Fruit fly (Drosophila melanogaster) whole organism, prepupa: ENCODE measurements around the gene dind.
A peak's percentile ranks its signal among the peaks of the same experiment; 100 is the strongest.

Source experiments
- Blimp-1 ChIP-seq: fragments of 200-800 bp; sonication (Bioruptor generic); optimal IDR thresholded peaks from 3 replicates; lab custom pipeline; 2017; ENCODE audit warnings: missing biosample characterization, missing genetic modification characterization, mild to moderate bottlenecking, moderate library complexity, missing genetic modification reagents
- CG10669 ChIP-seq: fragments of 200-800 bp; sonication (Bioruptor generic); optimal IDR thresholded peaks from 3 replicates; lab custom pipeline; 2018; ENCODE audit warnings: missing biosample characterization, mild to moderate bottlenecking, missing genetic modification characterization, moderate library complexity
- CG11294 ChIP-seq: fragments of 200-800 bp; sonication (Bioruptor generic); IDR thresholded peaks from 2 replicates; pipeline ENCODE4 v1.3.6; 2022; ENCODE audit warnings: missing biosample characterization, missing genetic modification characterization
- CG11762 ChIP-seq: fragments of 200-800 bp; sonication (Bioruptor generic); optimal IDR thresholded peaks from 3 replicates; lab custom pipeline; 2016; ENCODE audit warnings: missing biosample characterization, missing genetic modification characterization; ENCODE audit not compliant: insufficient read depth
- CG15336 ChIP-seq: fragments of 200-800 bp; sonication (Bioruptor generic); IDR thresholded peaks from 2 replicates; pipeline ENCODE4 v1.3.6; 2022; ENCODE audit warnings: missing biosample characterization, missing genetic modification characterization
- CG1621 ChIP-seq: fragments of 200-800 bp; sonication (Bioruptor generic); optimal IDR thresholded peaks from 3 replicates; lab custom pipeline; 2018; ENCODE audit warnings: missing biosample characterization, mild to moderate bottlenecking, missing genetic modification characterization
- CG3032 ChIP-seq: fragments of 200-800 bp; optimal IDR thresholded peaks from 2 replicates; lab custom pipeline; 2019; ENCODE audit warnings: missing biosample characterization, mild to moderate bottlenecking, missing genetic modification characterization, moderate library complexity
- CG32006 ChIP-seq: fragments of 200-800 bp; sonication (Bioruptor generic); optimal IDR thresholded peaks from 3 replicates; lab custom pipeline; 2017; ENCODE audit warnings: missing biosample characterization, mild to moderate bottlenecking, missing genetic modification characterization
- CG3919 ChIP-seq: fragments of 200-800 bp; sonication (Bioruptor generic); optimal IDR thresholded peaks from 3 replicates; lab custom pipeline; 2016; ENCODE audit warnings: missing biosample characterization, missing genetic modification characterization
- CG4318 ChIP-seq: fragments of 200-800 bp; sonication (Bioruptor generic); optimal IDR thresholded peaks from 3 replicates; lab custom pipeline; 2017; ENCODE audit warnings: missing biosample characterization, mild to moderate bottlenecking, missing genetic modification characterization
- CG6163 ChIP-seq: fragments of 200-800 bp; sonication (Bioruptor generic); IDR thresholded peaks from 3 replicates; pipeline ENCODE4 v1.3.6; 2022; ENCODE audit warnings: missing biosample characterization, missing genetic modification characterization
- CG6792 ChIP-seq: fragments of 200-800 bp; sonication (Bioruptor generic); optimal IDR thresholded peaks from 3 replicates; lab custom pipeline; 2016; ENCODE audit warnings: missing biosample characterization, missing genetic modification characterization
- CG6854 ChIP-seq: fragments of 200-800 bp; sonication (Bioruptor generic); optimal IDR thresholded peaks from 2 replicates; lab custom pipeline; 2017; ENCODE audit warnings: missing biosample characterization, mild to moderate bottlenecking, missing genetic modification characterization
- CG9139 ChIP-seq: fragments of 200-800 bp; sonication (Bioruptor generic); optimal IDR thresholded peaks from 3 replicates; lab custom pipeline; 2017; ENCODE audit warnings: missing biosample characterization, mild to moderate bottlenecking, missing genetic modification characterization
- Eip75B ChIP-seq: fragments of 200-800 bp; sonication (Bioruptor generic); optimal IDR thresholded peaks from 3 replicates; lab custom pipeline; 2016; ENCODE audit warnings: missing biosample characterization, missing genetic modification characterization
- Eip78C ChIP-seq: fragments of 200-800 bp; sonication (Bioruptor generic); peaks from one replicate; lab custom pipeline; 2016; ENCODE audit warnings: missing biosample characterization, missing genetic modification characterization
- Ets96B ChIP-seq: fragments of 200-800 bp; optimal IDR thresholded peaks from 2 replicates; lab custom pipeline; 2019; ENCODE audit warnings: missing biosample characterization, mild to moderate bottlenecking, missing genetic modification characterization, moderate library complexity
- Hr4 ChIP-seq: fragments of 200-800 bp; sonication (Bioruptor generic); optimal IDR thresholded peaks from 3 replicates; lab custom pipeline; 2016; ENCODE audit warnings: missing biosample characterization, missing genetic modification characterization
- Lpt ChIP-seq: fragments of 200-800 bp; sonication (Bioruptor generic); optimal IDR thresholded peaks from 3 replicates; lab custom pipeline; 2016; ENCODE audit warnings: missing biosample characterization, missing genetic modification characterization
- Met ChIP-seq: fragments of 200-800 bp; sonication (Bioruptor generic); optimal IDR thresholded peaks from 3 replicates; lab custom pipeline; 2016; ENCODE audit warnings: missing biosample characterization, missing genetic modification characterization
- Sox15 ChIP-seq: fragments of 200-800 bp; sonication (Bioruptor generic); optimal IDR thresholded peaks from 3 replicates; lab custom pipeline; 2016; ENCODE audit warnings: missing biosample characterization, missing genetic modification characterization
- achi ChIP-seq: fragments of 200-800 bp; sonication (Bioruptor generic); optimal IDR thresholded peaks from 3 replicates; lab custom pipeline; 2016; ENCODE audit warnings: missing biosample characterization, missing genetic modification characterization
- acj6 ChIP-seq: fragments of 200-800 bp; sonication (Bioruptor generic); optimal IDR thresholded peaks from 3 replicates; lab custom pipeline; 2016; ENCODE audit warnings: missing biosample characterization, missing genetic modification characterization
- dsx ChIP-seq: fragments of 200-800 bp; optimal IDR thresholded peaks from 3 replicates; lab custom pipeline; 2019; ENCODE audit warnings: missing biosample characterization, mild to moderate bottlenecking, missing genetic modification characterization, moderate library complexity; ENCODE audit not compliant: poor library complexity, severe bottlenecking
- eg ChIP-seq: fragments of 200-800 bp; sonication (Bioruptor generic); IDR thresholded peaks from 3 replicates; pipeline ENCODE4 v1.3.6; 2022; ENCODE audit warnings: missing biosample characterization, missing genetic modification characterization
- esn ChIP-seq: fragments of 200-800 bp; sonication (Bioruptor generic); optimal IDR thresholded peaks from 2 replicates; lab custom pipeline; 2016; ENCODE audit warnings: missing biosample characterization, mild to moderate bottlenecking, missing genetic modification characterization, moderate library complexity
- fd85E ChIP-seq: fragments of 200-800 bp; sonication (Bioruptor generic); optimal IDR thresholded peaks from 3 replicates; lab custom pipeline; 2016; ENCODE audit warnings: missing biosample characterization, missing genetic modification characterization
- net ChIP-seq: fragments of 200-800 bp; sonication (Bioruptor generic); optimal IDR thresholded peaks from 3 replicates; lab custom pipeline; 2016; ENCODE audit warnings: missing biosample characterization, missing genetic modification characterization
- pdm3 ChIP-seq: fragments of 200-800 bp; sonication (Bioruptor generic); optimal IDR thresholded peaks from 3 replicates; lab custom pipeline; 2016; ENCODE audit warnings: missing biosample characterization, missing genetic modification characterization
- ss ChIP-seq, 2 experiments: fragments of 200-800 bp; sonication (Bioruptor generic); optimal IDR thresholded peaks; 2 replicates in 1 of 2; 3 replicates in 1 of 2; lab custom pipeline; 2017 to 2018; ENCODE audit warnings: mild to moderate bottlenecking in 2 of 2, missing biosample characterization in 2 of 2, missing genetic modification characterization in 2 of 2, moderate library complexity in 1 of 2
- svp ChIP-seq: fragments of 200-800 bp; sonication (Bioruptor generic); peaks from one replicate; lab custom pipeline; 2016; ENCODE audit warnings: missing biosample characterization, missing genetic modification characterization
- topi ChIP-seq: fragments of 200-800 bp; sonication (Bioruptor generic); optimal IDR thresholded peaks from 3 replicates; lab custom pipeline; 2016; ENCODE audit warnings: missing biosample characterization, missing genetic modification characterization

The dind gene

DNA sequence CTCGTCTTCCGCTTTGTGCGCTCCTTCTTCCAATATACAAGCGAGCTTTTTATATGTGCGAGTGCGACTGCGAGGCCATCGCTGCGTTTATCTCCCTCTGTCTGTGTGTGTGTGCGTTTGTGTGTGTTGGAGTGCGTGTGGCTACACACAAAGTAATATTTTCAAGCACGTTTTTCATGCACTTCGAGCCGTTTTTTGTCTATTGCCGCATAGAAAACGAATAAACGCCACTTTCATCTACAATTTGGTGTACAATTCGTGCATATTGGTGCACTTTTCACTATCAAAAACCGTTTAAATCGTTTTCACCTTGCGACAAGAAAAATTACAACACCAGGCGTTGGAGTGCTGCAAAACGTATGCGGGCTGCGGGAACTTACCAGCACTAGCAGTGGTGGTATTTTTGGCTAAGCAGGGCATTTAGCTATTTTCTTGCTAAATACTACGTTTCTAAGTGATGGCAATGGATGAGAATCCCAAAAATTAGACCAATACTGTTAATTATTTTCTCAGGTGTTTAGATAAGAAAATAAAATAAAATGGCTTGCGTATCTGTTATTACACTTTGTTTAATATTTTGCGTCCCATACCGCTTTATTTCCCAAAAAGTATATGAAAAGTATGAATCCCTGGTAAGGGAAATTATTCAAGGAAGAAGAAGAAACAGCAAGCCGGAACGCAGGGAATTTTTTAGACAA, 18.2 kb downstream of the dind start, which contains the start of the genes CG31224 and CstF64 (continued):
- peak; percentile 84 for TF ChIP-seq Hr4
- peak; percentile 75 for TF ChIP-seq net (GFP tag; lab: Kevin White, UChicago)
- peak; percentile 79 for TF ChIP-seq CG3032 (tag; lab: Kevin White, UChicago)
- peak; percentile 80 for TF ChIP-seq acj6 (GFP tag; lab: Kevin White, UChicago)
- peak; percentile 86 for TF ChIP-seq esn (GFP tag; lab: Kevin White, UChicago)
- peak; percentile 76 for TF ChIP-seq eg
- peak; percentile 68; the same call in 1 of the 2 replicates for TF ChIP-seq CG11294 (GFP tag; lab: Robert Waterston, UW)
- TF ChIP-seq CG11762 (GFP tag; lab: Kevin White, UChicago): peak; percentile 37
- peak; percentile 66 for TF ChIP-seq CG1621
- no peak for TF ChIP-seq CG9139
- no peak for TF ChIP-seq CG4318 (GFP tag; lab: Kevin White, UChicago)
- TF ChIP-seq CG6792 (GFP tag; lab: Kevin White, UChicago): peak; percentile 75

- TF ChIP-seq Blimp-1 (GFP tag; lab: Kevin White, UChicago): peak; percentile 66
- TF ChIP-seq acj6 (GFP tag; lab: Kevin White, UChicago): no peak
- TF ChIP-seq svp (GFP tag; lab: Kevin White, UChicago): peak; percentile 79
- TF ChIP-seq pdm3 (GFP tag; lab: Kevin White, UChicago): no peak
- no peak for TF ChIP-seq Ets96B (tag; lab: Kevin White, UChicago)
- no peak for TF ChIP-seq achi (GFP tag; lab: Kevin White, UChicago)
- TF ChIP-seq ss (GFP tag; optimal IDR thresholded peaks at IDR 0.05; lab: Kevin White, UChicago): no peak
- peak; percentile 51 for TF ChIP-seq Eip78C
- TF ChIP-seq CG6163 (GFP tag; lab: Robert Waterston, UW): peak; percentile 18; the same call in 1 of the 3 replicates
Measured at dm6 chr3R:18658380-18658944, 18.9 kb downstream of the dind start.

DNA sequence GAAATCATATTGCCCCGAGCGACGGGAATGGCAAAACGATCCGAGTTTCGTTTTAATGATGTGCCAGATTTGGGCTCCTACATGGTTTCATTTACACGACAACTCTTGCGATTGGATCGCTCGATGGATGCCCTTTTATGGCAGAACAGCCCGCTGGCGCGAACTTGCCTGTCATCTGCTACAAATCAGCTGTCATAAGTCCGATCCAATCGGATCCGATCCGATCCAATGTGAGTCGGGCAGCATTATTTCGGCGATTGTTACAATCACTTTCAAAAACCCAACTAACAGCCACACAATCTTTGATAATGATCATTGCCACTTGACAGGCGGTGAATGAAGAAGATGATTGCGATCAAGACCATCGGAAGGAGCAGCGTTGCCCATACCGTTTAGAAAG, 33.7 kb downstream of the dind start:
- TF ChIP-seq eg: no peak
- no peak for TF ChIP-seq Eip75B (GFP tag; lab: Kevin White, UChicago)
- no peak for TF ChIP-seq CG9139
- no peak for TF ChIP-seq Blimp-1 (GFP tag; lab: Kevin White, UChicago)
- no peak for TF ChIP-seq dsx (GFP tag; lab: Kevin White, UChicago)
- TF ChIP-seq CG6854 (GFP tag; lab: Kevin White, UChicago): no peak
- no peak for TF ChIP-seq CG1621
- no peak for TF ChIP-seq CG10669 (GFP tag; lab: Kevin White, UChicago)
- no peak for TF ChIP-seq CG32006
- TF ChIP-seq svp (GFP tag; lab: Kevin White, UChicago): no peak

DNA sequence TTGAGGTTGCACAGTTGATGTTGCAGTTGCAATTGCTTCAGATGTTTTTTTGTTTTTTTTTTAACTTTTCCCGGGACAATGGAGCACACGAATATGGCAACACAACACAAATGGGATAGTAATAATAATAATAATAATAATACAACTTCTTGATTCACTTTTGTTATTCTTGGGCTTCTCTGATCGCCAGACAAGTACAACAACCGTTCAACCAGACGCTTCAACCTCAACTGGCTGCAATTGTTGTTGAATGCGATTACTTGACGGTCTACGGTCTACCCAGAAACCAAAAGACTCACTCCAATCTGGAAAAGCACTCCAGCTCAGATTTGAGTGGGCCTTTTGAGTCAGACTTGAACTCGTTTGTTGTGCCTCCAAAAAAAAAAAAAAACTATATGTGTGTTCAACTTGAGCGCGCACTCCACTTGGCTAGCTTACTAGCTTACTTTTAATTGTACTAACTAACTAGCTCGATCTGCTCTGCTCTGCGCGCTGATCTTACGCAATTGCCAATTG, 36.0 kb downstream of the dind start, which contains the start of gene CG14301:
CG14301 (minus strand) TSS at position 216 of the 516 bp plus-strand sequence.
- TF ChIP-seq CG15336 (GFP tag; lab: Robert Waterston, UW): peak; percentile 16; the same call in 1 of the 2 replicates
- no peak for TF ChIP-seq Sox15 (GFP tag; lab: Kevin White, UChicago)
- TF ChIP-seq ss (GFP tag; optimal IDR thresholded peaks at IDR 0.05; lab: Kevin White, UChicago): peak in 1 of 2 experiments; percentile 13
- peak; percentile 10 for TF ChIP-seq CG3919 (GFP tag; lab: Kevin White, UChicago)
- peak; percentile 29 for TF ChIP-seq Eip78C
- TF ChIP-seq net (GFP tag; lab: Kevin White, UChicago): no peak
- no peak for TF ChIP-seq fd85E (GFP tag; lab: Kevin White, UChicago)
- TF ChIP-seq eg: peak; percentile 29; the same call in 1 of the 3 replicates
- peak; percentile 3 for TF ChIP-seq Lpt (GFP tag; lab: Kevin White, UChicago)
- no peak for TF ChIP-seq topi (GFP tag; lab: Kevin White, UChicago)
- TF ChIP-seq Met (GFP tag; lab: Kevin White, UChicago): no peak
- no peak for TF ChIP-seq CG11762 (GFP tag; lab: Kevin White, UChicago)
